Worm (Caenorhabditis elegans): ENCODE data around the gene nol-56.

Gene nol-56

DNA sequence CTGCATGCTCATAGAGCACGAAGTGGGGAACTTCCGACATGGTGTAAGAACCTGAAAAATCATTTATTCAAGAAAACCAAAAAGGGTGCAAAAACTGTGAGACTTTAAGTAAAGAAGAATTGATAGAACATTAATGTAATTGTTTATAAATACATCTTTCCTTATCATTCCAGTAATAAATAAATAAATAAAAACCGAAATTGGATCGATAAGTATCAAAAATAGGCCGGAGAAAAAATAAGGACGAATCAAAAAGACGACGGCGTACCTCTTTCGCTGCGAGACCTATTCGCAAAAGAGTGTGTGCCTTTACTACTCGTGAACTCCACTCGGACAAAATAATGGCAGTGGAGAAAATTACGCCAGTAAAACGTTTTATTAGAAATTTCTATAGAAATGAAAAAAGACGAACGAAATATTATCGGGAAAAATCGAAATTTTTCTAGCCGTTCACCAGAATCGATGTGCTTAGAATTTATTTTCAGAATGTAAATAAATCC is at the start of gene nol-56:
nol-56 (minus strand) TSS at position 51 of the 500 bp plus-strand sequence.
- TF ChIP-seq ztf-29 (GFP tag; IDR thresholded peaks at IDR 0.05) (no peak), T22C8.4 (GFP tag; IDR thresholded peaks at IDR 0.05) (no peak), klf-2 (GFP tag; conservative IDR thresholded peaks at IDR 0.05) (no peak), cog-1 (tag; optimal IDR thresholded peaks at IDR 0.05) (no peak), med-1 (GFP tag; optimal IDR thresholded peaks at IDR 0.05; ENCODE audit: insufficient read depth) (no peak)

DNA sequence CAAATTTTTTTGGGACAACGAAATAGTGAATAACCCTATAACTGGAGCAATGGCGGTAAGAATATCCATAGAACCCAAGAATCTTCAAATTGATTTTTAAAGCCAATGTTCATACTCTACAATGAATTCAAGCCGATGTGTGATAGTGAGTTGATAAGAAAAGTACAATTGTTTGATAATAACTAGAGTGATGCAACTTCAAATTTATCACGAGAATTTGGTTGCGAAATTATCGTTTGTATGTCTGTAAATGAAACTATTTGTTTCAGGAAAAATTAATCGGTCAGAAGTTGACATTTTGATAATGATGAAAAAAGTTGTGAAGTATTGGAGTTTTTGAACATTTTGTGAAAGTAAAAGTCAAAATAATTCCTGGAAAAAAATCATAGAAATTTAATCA is 46.5 kb upstream of the nol-56 start:
- TF ChIP-seq ztf-29 (GFP tag; IDR thresholded peaks at IDR 0.05), result no peak

DNA sequence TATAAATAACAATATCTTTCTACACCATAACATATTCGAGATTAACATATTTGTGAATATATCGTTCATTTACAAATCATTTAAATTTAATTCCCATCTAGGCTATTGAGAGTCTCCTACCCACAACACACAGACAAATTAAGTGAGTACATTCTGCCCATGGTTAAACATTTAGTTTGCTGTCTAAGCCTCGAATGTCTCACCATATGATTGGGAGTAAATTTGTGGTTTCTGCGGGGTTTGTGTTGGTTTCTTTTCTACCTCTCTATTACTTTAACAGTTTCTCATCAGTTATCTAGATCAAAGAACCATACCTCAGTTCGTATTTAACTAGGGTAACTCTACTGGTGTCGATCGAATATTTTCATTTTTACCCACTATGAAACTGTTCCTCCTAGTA is 45.7 kb upstream of the nol-56 start, which contains the start of gene ugt-2:
ugt-2 (plus strand) TSS at position 371 of the 400 bp plus-strand sequence.
- TF ChIP-seq ref-1 (GFP tag; conservative IDR thresholded peaks at IDR 0.05) (no peak), T22C8.4 (GFP tag; IDR thresholded peaks at IDR 0.05) (no peak), ztf-29 (GFP tag; IDR thresholded peaks at IDR 0.05) (no peak), med-1 (GFP tag; optimal IDR thresholded peaks at IDR 0.05; ENCODE audit: insufficient read depth) (no peak), ztf-23 (GFP tag; IDR thresholded peaks at IDR 0.05) (no peak), klf-2 (GFP tag; conservative IDR thresholded peaks at IDR 0.05) (no peak), tab-1 (GFP tag; IDR thresholded peaks at IDR 0.05) (no peak), cog-1 (tag; optimal IDR thresholded peaks at IDR 0.05) (no peak), flt-1 (GFP tag; IDR thresholded peaks at IDR 0.05) (no peak)

DNA sequence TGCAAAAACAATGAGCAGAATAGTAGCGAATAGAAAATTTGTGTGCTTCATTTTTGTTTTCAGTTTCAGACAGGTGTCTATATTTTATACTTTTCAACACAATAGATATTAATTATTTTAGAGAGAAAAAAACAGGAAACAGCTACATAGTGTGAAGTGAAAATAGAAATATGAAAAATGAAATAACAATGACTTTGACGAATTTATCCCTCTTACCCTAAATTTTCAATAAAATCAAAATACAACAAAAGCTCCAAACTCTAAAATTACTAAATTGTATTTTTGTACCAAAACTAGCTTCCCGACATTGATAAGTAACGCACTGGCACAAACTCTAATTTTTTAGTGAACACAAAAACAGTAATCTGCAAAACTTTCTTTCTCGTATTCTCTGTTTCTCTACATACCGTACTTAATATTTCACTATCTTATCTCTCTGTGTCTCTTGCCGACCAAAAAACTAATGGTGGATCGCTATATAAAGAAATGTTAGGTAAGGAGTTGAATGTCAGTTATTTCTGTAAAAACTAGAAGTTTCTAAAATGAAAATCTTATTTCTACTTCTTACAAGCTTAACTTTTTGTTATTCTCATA is 42.5 kb upstream of the nol-56 start, which contains the start of the genes col-151 and ugt-1:
col-151 (minus strand) TSS at position 51 of the 594 bp plus-strand sequence.
ugt-1 (plus strand) TSS at position 491 of the 594 bp plus-strand sequence.
- TF ChIP-seq T22C8.4 (GFP tag; IDR thresholded peaks at IDR 0.05), result no peak
- no peak for TF ChIP-seq cog-1 (tag; optimal IDR thresholded peaks at IDR 0.05)
- no peak for TF ChIP-seq flt-1 (GFP tag; IDR thresholded peaks at IDR 0.05)
- TF ChIP-seq ref-1 (GFP tag; conservative IDR thresholded peaks at IDR 0.05), result no peak
- no peak for TF ChIP-seq ztf-23 (GFP tag; IDR thresholded peaks at IDR 0.05)
- TF ChIP-seq med-1 (GFP tag; optimal IDR thresholded peaks at IDR 0.05; ENCODE audit: insufficient read depth), result no peak
- no peak for TF ChIP-seq klf-2 (GFP tag; conservative IDR thresholded peaks at IDR 0.05)
- TF ChIP-seq tab-1 (GFP tag; IDR thresholded peaks at IDR 0.05), result no peak
- TF ChIP-seq ztf-29 (GFP tag; IDR thresholded peaks at IDR 0.05), result no peak

DNA sequence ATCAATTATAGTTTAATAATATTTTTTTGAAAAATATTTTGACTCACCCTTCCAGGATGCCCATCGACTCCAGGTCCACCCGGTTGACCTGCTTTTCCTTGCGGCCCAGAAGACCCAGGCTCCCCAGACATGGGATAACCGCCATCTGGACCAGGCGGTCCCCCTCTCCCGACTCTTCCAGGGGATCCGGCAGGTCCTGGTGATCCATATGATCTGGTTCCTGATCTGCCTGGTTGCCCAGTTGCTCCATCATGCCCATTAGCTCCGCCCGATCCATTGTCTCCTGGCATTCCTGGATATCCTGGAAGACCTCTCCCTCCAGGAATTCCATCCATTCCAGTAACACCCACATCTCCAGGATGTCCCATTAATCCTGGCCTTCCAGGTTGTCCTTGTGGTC is 40.9 kb upstream of the nol-56 start:
- TF ChIP-seq ztf-29 (GFP tag; IDR thresholded peaks at IDR 0.05), result no peak
- TF ChIP-seq tab-1 (GFP tag; IDR thresholded peaks at IDR 0.05), result no peak
- no peak for TF ChIP-seq med-1 (GFP tag; optimal IDR thresholded peaks at IDR 0.05; ENCODE audit: insufficient read depth)
- no peak for TF ChIP-seq ztf-23 (GFP tag; IDR thresholded peaks at IDR 0.05)
- no peak for TF ChIP-seq cog-1 (tag; optimal IDR thresholded peaks at IDR 0.05)
- TF ChIP-seq ref-1 (GFP tag; conservative IDR thresholded peaks at IDR 0.05), result no peak
- no peak for TF ChIP-seq klf-2 (GFP tag; conservative IDR thresholded peaks at IDR 0.05)
- TF ChIP-seq T22C8.4 (GFP tag; IDR thresholded peaks at IDR 0.05), result no peak
- TF ChIP-seq flt-1 (GFP tag; IDR thresholded peaks at IDR 0.05), result no peak

DNA sequence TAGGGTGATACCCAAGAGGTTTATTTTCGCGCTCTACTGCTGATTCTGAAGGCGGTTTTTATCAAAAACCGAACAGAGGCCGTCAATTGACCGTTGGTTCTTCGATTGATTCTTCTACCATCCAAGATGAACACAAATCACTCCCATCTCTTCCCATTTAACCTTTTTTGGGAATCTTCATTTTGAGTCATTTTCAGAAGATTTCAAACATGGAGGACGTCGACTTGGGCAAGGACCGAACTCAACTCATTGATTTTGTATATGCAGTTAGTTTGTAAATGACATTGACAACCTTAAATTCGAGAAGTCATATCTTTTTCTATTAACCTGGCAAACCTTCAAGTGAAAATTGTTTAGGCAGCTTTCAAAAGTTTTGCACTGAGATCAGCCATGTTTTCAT is 35.5 kb upstream of the nol-56 start, which contains the start of gene AC3.5:
AC3.5 (plus strand) TSS at position 210 of the 400 bp plus-strand sequence.
- TF ChIP-seq T22C8.4 (GFP tag; IDR thresholded peaks at IDR 0.05) (no peak), tab-1 (GFP tag; IDR thresholded peaks at IDR 0.05) (no peak), cog-1 (tag; optimal IDR thresholded peaks at IDR 0.05) (no peak), klf-2 (GFP tag; conservative IDR thresholded peaks at IDR 0.05) (no peak), ref-1 (GFP tag; conservative IDR thresholded peaks at IDR 0.05) (no peak), ztf-23 (GFP tag; IDR thresholded peaks at IDR 0.05) (no peak), ztf-29 (GFP tag; IDR thresholded peaks at IDR 0.05) (no peak), flt-1 (GFP tag; IDR thresholded peaks at IDR 0.05) (no peak), med-1 (GFP tag; optimal IDR thresholded peaks at IDR 0.05; ENCODE audit: insufficient read depth) (no peak)

DNA sequence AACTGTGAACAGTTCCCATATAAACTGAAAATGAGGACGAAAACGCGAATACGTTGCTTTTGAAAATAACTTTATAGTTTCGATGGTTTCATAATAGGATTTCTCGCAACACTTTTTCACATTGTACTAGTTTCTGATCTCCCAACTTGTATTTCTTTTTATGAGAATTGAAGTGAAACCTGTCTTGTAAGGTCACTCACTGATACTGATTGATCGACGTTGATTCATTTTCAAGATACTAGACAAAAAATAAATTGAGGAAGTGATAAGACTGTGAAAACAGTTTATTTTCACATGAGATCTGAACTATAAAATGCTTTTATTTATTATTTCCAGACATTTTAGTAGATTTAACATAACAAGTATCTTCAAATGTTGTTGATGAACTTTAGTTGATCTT is 34.6 kb upstream of the nol-56 start:
- TF ChIP-seq klf-2 (GFP tag; conservative IDR thresholded peaks at IDR 0.05) (no peak), T22C8.4 (GFP tag; IDR thresholded peaks at IDR 0.05) (no peak), ztf-23 (GFP tag; IDR thresholded peaks at IDR 0.05) (no peak), ztf-29 (GFP tag; IDR thresholded peaks at IDR 0.05) (no peak), flt-1 (GFP tag; IDR thresholded peaks at IDR 0.05) (no peak), cog-1 (tag; optimal IDR thresholded peaks at IDR 0.05) (no peak), med-1 (GFP tag; optimal IDR thresholded peaks at IDR 0.05; ENCODE audit: insufficient read depth) (no peak)

DNA sequence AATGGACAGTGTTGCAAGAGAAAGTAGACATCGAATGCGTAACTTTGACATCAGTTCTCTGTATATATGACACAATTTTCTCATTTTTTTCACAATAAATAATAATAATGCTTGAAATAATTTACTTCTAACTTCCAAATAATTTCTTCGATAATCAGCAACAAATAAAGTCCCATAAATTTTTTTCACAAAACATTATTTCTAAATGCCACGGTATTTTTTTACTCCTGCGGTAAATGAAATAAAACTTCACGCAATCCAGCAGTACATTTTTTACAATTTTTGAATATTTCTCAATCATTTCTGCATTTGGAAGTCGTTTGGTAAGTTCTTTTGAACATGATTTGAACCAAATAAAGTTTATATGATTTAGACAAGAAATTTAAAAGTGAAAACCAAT is 31.2 kb upstream of the nol-56 start, which contains the start of gene spe-10:
spe-10 (plus strand) TSS at position 301 of the 400 bp plus-strand sequence.
- TF ChIP-seq klf-2 (GFP tag; conservative IDR thresholded peaks at IDR 0.05), result no peak
- no peak for TF ChIP-seq cog-1 (tag; optimal IDR thresholded peaks at IDR 0.05)
- no peak for TF ChIP-seq tab-1 (GFP tag; IDR thresholded peaks at IDR 0.05)
- no peak for TF ChIP-seq ref-1 (GFP tag; conservative IDR thresholded peaks at IDR 0.05)
- TF ChIP-seq ztf-23 (GFP tag; IDR thresholded peaks at IDR 0.05), result no peak
- no peak for TF ChIP-seq T22C8.4 (GFP tag; IDR thresholded peaks at IDR 0.05)
- no peak for TF ChIP-seq flt-1 (GFP tag; IDR thresholded peaks at IDR 0.05)
- no peak for TF ChIP-seq ztf-29 (GFP tag; IDR thresholded peaks at IDR 0.05)

DNA sequence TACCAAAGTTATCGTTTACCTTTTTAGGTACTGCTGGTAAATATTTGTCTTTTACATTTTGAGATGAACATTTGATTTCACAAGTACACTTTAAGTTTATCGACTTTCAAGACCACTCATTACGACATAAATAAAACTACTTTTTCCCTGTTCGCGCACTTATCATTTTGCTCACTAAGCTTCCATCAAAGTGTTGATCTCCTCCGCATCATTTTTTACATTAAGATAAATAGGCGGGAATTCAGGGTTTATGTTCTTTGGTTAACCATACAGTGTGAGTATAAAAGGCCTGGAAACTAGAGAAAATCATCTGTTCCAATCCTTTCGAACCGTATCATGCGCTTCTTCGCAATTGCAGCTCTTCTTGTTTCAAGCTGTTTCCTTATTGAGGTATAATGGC is 29.4 kb upstream of the nol-56 start, which contains the start of gene pqn-2:
pqn-2 (plus strand) TSS at position 301 of the 400 bp plus-strand sequence.
- TF ChIP-seq flt-1 (GFP tag; IDR thresholded peaks at IDR 0.05), result no peak
- TF ChIP-seq T22C8.4 (GFP tag; IDR thresholded peaks at IDR 0.05), result no peak
- TF ChIP-seq tab-1 (GFP tag; IDR thresholded peaks at IDR 0.05), result no peak
- no peak for TF ChIP-seq ztf-23 (GFP tag; IDR thresholded peaks at IDR 0.05)
- TF ChIP-seq med-1 (GFP tag; optimal IDR thresholded peaks at IDR 0.05; ENCODE audit: insufficient read depth), result no peak
- no peak for TF ChIP-seq klf-2 (GFP tag; conservative IDR thresholded peaks at IDR 0.05)
- TF ChIP-seq ztf-29 (GFP tag; IDR thresholded peaks at IDR 0.05), result no peak
- no peak for TF ChIP-seq cog-1 (tag; optimal IDR thresholded peaks at IDR 0.05)
- no peak for TF ChIP-seq ref-1 (GFP tag; conservative IDR thresholded peaks at IDR 0.05)

DNA sequence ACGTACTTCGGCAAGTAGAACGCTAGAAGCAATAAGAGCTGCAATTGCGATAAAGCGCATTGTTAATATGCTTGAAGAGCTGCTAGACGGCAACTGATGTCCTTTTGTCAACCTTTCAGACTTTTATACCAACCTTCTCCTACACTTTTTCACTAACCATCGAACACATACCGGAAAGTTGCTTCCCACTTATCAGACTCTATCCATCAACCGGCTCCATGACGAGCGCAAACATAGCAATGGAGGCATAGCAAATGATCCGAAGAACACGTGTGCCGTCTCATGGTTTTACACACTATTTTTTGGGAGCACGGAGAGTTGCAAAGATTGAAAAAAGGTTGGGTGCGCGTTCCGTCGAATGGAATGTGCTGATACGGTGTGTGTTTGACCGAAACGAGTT is 28.9 kb upstream of the nol-56 start, which contains the start of gene abu-1:
abu-1 (minus strand) TSS at position 101 of the 400 bp plus-strand sequence.
- TF ChIP-seq ref-1 (GFP tag; conservative IDR thresholded peaks at IDR 0.05) (no peak), tab-1 (GFP tag; IDR thresholded peaks at IDR 0.05) (no peak), ztf-29 (GFP tag; IDR thresholded peaks at IDR 0.05) (no peak), klf-2 (GFP tag; conservative IDR thresholded peaks at IDR 0.05) (no peak), T22C8.4 (GFP tag; IDR thresholded peaks at IDR 0.05) (no peak), flt-1 (GFP tag; IDR thresholded peaks at IDR 0.05) (no peak), cog-1 (tag; optimal IDR thresholded peaks at IDR 0.05) (no peak), med-1 (GFP tag; optimal IDR thresholded peaks at IDR 0.05; ENCODE audit: insufficient read depth) (no peak), ztf-23 (GFP tag; IDR thresholded peaks at IDR 0.05) (no peak)
